Fruit fly (Drosophila melanogaster) whole organism, larva: ENCODE results near the gene SuUR.
A peak's percentile ranks its signal among the peaks of the same experiment; 100 is the strongest.

Source experiments
- noc ChIP-seq: fragments of 200-800 bp; sonication (Bioruptor generic); optimal IDR thresholded peaks from 3 replicates; lab custom pipeline; 2019; ENCODE audit warnings: missing biosample characterization, mild to moderate bottlenecking, missing genetic modification characterization, moderate library complexity

Gene SuUR

DNA sequence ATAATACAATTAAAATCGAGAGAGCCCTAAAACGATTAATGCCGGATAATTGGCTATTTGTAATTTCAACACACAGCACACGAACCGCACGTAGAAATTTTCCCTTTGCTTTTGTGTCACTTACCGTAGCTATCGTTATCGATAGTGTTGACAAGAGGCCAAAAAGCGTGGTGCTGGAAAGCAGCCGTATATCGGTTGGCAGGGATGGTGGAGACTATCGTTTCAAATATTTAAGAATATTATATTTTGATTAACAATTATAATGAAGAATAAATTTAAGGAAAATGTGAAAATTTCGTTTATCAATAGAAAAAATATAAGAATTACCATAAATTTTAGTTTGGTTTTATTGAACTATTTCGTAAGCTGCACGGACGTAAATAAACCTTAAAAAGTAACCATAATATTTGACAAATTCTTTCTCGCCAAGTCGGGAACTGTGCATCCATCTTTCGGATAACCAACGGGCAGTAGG lies 28.3 kb downstream of the SuUR start, which contains the start of gene JIL-1:
Gene JIL-1, minus strand, starts transcription at position 148 of the 475 bp plus-strand sequence.
- TF ChIP-seq noc (tag; lab: Kevin White, UChicago) = peak; percentile 18

dm6 chr3L:11094279-11094678 lies 29.5 kb downstream of the SuUR start:
- TF ChIP-seq noc (tag; lab: Kevin White, UChicago) = no peak

DNA sequence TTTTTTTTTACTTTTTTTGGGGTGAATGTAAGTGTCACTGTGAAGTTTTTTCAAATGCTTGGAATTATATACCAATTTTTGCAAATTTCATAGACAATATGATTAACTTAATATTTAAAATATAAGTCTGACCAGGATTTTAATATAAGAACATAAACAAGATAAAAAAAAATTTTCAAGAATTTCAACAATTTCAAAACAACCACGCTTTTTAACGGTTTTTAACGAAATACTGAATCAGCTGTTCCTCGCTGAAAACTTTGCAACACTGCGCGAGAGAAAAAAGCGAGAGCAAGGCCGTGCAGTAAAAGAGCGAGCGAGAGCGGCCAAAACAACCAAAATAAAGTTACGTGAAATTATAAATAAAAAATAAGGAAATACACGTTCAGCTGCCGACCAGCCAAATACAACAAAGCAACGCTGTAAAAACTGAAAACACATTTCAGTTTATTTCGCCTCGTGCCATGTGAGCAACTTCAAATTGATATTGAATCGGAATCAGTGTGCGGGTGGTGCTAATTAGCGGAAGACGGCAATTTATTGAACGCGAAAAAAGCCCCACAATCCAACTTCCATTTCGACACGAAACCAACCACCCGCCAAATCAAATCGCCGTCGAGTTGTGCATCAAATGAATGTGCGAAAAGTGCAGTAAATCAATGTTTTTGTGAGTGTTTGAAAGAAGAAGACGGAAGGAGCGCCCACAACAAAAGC lies 31.6 kb downstream of the SuUR start, which contains the start of the genes CG46439, Iyd and CG33947:
Gene CG46439, minus strand, starts transcription at position 51 of the 714 bp plus-strand sequence.
Gene Iyd, minus strand, starts transcription at position 51 of the 714 bp plus-strand sequence.
Gene CG33947, plus strand, starts transcription at position 302 of the 714 bp plus-strand sequence.
- no peak for TF ChIP-seq noc (tag; lab: Kevin White, UChicago)

DNA sequence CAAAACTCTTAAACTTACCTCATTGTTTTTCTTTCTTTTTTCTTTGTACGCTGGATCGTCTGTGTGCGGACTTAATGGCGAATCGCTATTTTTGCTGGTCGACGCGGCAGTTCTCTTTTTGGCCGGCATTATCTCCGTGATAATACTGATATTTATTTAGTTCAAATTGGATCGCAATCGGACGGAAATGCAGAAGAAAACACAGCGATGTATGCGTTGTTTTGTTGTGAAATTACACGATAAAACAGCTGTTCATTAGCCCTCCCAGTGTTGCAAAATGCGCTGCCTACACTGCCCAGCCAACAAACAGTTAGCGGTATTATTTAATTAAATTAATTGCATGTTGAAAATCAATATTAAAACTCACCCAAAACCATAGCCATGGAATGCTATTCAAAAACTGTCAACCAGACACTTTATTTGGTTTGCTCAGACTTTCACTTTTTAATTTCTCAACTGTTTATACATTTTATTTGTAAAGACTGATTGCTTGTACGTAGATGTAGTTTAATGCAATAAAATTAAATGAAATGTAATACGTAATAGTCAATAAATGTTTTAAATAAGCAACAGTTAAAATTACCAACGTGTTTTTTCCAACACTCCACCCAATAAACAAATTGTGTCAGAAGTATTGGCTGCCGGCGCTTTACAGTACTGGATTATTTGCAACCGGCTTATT lies 33.3 kb downstream of the SuUR start, which contains the start of the genes Irbp18 and APP-BP1:
Gene Irbp18, minus strand, starts transcription at position 205 of the 682 bp plus-strand sequence.
Gene APP-BP1, plus strand, starts transcription at position 431 of the 682 bp plus-strand sequence.
- TF ChIP-seq noc (tag; lab: Kevin White, UChicago) = peak; percentile 94

dm6 chr3L:11101598-11101997 lies 36.8 kb downstream of the SuUR start, which contains the start of gene Elo68beta:
Gene Elo68beta (minus strand): TSS chr3L:11101698.
- TF ChIP-seq noc (tag; lab: Kevin White, UChicago) = no peak

- no peak for TF ChIP-seq noc (tag; lab: Kevin White, UChicago)
These were observed 38.1 kb downstream of the SuUR start, which contains the start of gene Elo68alpha for dm6 chr3L:11102930-11103329. Gene Elo68alpha (minus strand): TSS chr3L:11103030.

- no peak for TF ChIP-seq noc (tag; lab: Kevin White, UChicago)
These were observed 39.0 kb downstream of the SuUR start, which contains the start of gene CG32071 for dm6 chr3L:11103773-11104172. Gene CG32071 (minus strand): TSS chr3L:11103873.

DNA sequence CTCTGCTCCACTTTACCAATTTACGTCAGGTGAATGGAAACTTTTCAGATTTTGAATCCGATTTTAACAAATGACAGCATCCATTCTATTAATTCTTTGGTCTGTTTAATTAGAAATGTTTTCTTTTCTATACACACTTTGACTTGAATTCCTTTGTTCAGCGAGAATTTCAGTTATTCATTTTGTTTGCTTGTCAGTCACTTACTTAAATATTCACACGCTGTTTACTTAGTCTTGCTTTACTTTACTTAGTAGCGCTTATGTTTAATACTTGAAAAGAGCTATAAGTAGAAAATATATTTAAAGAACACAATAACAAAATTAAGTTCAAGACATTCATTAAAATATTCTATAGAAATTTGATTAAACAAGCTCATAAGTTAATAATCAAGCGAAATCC lies 42.6 kb downstream of the SuUR start, which contains the start of gene CG32073:
Gene CG32073, minus strand, starts transcription at position 151 of the 400 bp plus-strand sequence.
- no peak for TF ChIP-seq noc (tag; lab: Kevin White, UChicago)

DNA sequence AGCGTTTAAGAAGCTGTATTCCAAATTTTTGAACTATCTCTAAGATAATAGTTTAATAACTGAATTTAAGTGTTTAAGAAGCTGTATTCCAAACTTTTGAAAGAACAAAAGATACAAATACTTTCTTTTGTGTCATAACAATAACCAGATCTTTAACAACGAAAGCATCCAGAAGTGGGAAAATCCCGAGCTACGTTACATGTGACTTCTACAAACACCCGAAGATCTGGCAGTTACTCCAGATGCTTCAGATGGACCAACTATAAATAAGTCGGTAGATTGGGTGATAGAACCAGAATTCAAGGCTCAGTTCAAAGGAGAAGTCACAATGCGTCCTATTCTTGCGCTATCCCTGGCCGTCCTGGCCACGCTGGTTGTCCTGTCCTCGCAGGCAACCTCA lies 43.1 kb downstream of the SuUR start, which contains the start of gene CG12522:
Gene CG12522, plus strand, starts transcription at position 301 of the 400 bp plus-strand sequence.
- TF ChIP-seq noc (tag; lab: Kevin White, UChicago) = no peak

- no peak for TF ChIP-seq noc (tag; lab: Kevin White, UChicago)
These were observed 44.7 kb downstream of the SuUR start, which contains the start of the genes CG34012 and emei for dm6 chr3L:11109454-11109853. Gene CG34012 (minus strand): TSS chr3L:11109505. Gene emei (plus strand): TSS chr3L:11109690.

- no peak for TF ChIP-seq noc (tag; lab: Kevin White, UChicago)
These were observed 47.6 kb downstream of the SuUR start for dm6 chr3L:11112427-11112826.

DNA sequence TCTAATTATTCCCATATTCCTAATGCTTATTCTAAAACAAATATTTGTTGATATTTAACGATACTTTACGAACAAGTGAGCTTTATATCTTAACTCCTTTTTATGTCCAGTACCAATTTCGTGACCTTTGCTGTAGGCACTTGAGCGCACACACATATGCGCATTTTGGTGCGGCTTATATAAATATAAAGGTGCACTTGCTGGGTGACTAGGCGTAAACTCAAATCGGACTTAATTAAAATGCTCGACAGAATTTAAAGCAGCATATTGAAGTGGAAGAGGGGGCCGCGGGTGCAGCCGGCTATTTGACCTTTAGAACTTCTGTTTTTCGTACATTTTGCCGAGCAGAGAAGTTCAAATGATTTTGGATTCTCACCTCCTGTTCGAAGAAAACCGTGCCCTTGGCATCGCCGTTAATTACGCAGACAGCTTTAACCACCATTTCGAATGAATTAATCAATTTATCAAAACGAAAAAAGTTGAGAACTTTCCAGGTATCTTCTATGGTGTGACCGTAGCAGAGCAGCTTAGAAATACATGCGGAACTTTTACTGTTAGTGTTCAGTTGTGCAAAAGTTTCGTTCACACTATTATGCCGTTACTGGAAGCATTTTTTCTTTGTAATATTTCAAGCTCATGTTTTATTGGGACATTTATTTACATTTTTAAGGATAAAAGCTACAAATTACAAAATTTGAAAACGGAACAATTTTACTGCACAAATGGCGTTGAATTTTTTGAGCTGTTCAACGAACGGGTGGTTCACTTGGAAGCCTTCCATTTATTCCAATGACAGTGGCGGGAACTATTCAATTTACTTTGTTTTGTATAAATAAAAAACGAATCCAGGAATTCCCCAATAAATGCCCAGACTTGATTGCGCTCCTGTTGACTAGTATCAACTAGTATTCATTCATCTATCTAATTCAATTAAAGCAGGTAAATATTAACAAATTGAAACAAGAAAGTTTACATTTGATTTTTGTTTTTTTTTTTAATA lies 48.7 kb downstream of the SuUR start, which contains the start of gene Sod1:
Gene Sod1, minus strand, starts transcription at position 543 of the 1,000 bp plus-strand sequence.
- TF ChIP-seq noc (tag; lab: Kevin White, UChicago) = peak; percentile 44

DNA sequence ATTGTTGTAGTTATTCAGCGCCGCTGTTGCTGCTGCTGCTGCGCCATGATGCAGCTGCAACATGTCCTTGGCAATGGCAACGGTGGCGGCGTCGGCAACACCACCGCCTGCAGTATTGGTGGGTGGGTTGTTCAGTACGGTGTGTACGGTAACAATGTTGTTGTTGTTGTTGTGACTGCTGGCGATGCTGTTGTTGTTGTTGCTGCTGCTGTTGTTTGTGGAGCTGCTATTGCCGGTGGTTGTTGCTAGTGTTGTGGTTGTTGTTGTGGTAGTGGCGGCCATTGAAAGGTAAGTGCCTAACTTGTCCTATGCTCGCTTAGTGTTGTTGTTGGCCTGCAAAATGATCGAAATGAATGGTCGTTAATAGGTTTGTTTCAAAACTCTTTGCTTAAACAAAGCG lies 52.9 kb downstream of the SuUR start:
- no peak for TF ChIP-seq noc (tag; lab: Kevin White, UChicago)
